Comparison of ENCODE assay signal across 1 fruit fly cellular context in genomic region chr3R:20262927-20263644, dm6.
TF ChIP-seq lines count a peak whose summit lies in the region.

No protein-coding gene starts in this region.

TF ChIP-seq in whole organism, embryonic, 481 proteins besides CTCF, POLR2A, EP300 and RAD21 (continued from another document and continues in another):
- 0 out of 2 replicates have a peak, but pooled peaks have one; percentile 22 for TF ChIP-seq rib (GFP tag; IDR thresholded peaks at IDR 0.05; lab: Robert Waterston, UW)
- TF ChIP-seq luna (GFP tag; optimal IDR thresholded peaks at IDR 0.05; lab: Kevin White, UChicago): no peak
- TF ChIP-seq CG30431 (GFP tag; optimal IDR thresholded peaks at IDR 0.05; lab: Kevin White, UChicago): peak; percentile 8
- peak; percentile 48 for TF ChIP-seq Ets65A (GFP tag; lab: Kevin White, UChicago)
- TF ChIP-seq CG12071 (GFP tag; optimal IDR thresholded peaks at IDR 0.05; lab: Kevin White, UChicago): peak; percentile 45
- no peak for TF ChIP-seq Hey (tag; optimal IDR thresholded peaks at IDR 0.05; lab: Kevin White, UChicago)
- no peak for TF ChIP-seq HLH54F (GFP tag; optimal IDR thresholded peaks at IDR 0.05; lab: Kevin White, UChicago)
- peak; percentile 12; the same call in 1 of the 2 replicates for TF ChIP-seq slbo (GFP tag; IDR thresholded peaks at IDR 0.05; lab: Robert Waterston, UW)
- TF ChIP-seq CG3163 (GFP tag; optimal IDR thresholded peaks at IDR 0.05; lab: Kevin White, UChicago): no peak
- TF ChIP-seq Pdp1 (GFP tag; optimal IDR thresholded peaks at IDR 0.05; lab: Kevin White, UChicago): peak in 1 of 2 experiments; percentile 81
- TF ChIP-seq CG17912 (GFP tag; optimal IDR thresholded peaks at IDR 0.05; lab: Kevin White, UChicago): no peak
- no peak for TF ChIP-seq CG3995 (GFP tag; optimal IDR thresholded peaks at IDR 0.05; lab: Kevin White, UChicago)
- TF ChIP-seq CG32772 (GFP tag; IDR thresholded peaks at IDR 0.05; lab: Robert Waterston, UW): no peak
- no peak for TF ChIP-seq zfh1 (GFP tag; IDR thresholded peaks at IDR 0.05; lab: Robert Waterston, UW)
- TF ChIP-seq mld (GFP tag; IDR thresholded peaks at IDR 0.05; lab: Robert Waterston, UW; ENCODE audit: partially characterized antibody): no peak
- no peak for TF ChIP-seq CoRest (tag; optimal IDR thresholded peaks at IDR 0.05; lab: Kevin White, UChicago)
- no peak for TF ChIP-seq Bteb2 (GFP tag; optimal IDR thresholded peaks at IDR 0.05; lab: Kevin White, UChicago)
- TF ChIP-seq CG14050 (GFP tag; IDR thresholded peaks at IDR 0.05; lab: Robert Waterston, UW): no peak
- no peak for TF ChIP-seq jing (GFP tag; optimal IDR thresholded peaks at IDR 0.05; lab: Kevin White, UChicago)
- TF ChIP-seq Atf6 (GFP tag; IDR thresholded peaks at IDR 0.05; lab: Robert Waterston, UW): no peak
- no peak for TF ChIP-seq BEAF-32 (GFP tag; optimal IDR thresholded peaks at IDR 0.05; lab: Kevin White, UChicago)
- TF ChIP-seq hkb (optimal IDR thresholded peaks at IDR 0.05; lab: Kevin White, UChicago): no peak
- 0 out of 2 replicates have a peak, but pooled peaks have one; percentile 34 for TF ChIP-seq hkb (GFP tag; IDR thresholded peaks at IDR 0.05; lab: Robert Waterston, UW)
- TF ChIP-seq bcd (GFP tag; optimal IDR thresholded peaks at IDR 0.05; lab: Kevin White, UChicago): peak; percentile 14
- peak in 1 of 2 experiments; percentile 33 for TF ChIP-seq Hr51 (GFP tag; optimal IDR thresholded peaks at IDR 0.05; lab: Kevin White, UChicago)
- TF ChIP-seq ci (GFP tag; IDR thresholded peaks at IDR 0.05; lab: Robert Waterston, UW): peak; percentile 48; the same call in 2 of the 3 replicates
- peak; percentile 54 for TF ChIP-seq fd64A (GFP tag; optimal IDR thresholded peaks at IDR 0.05; lab: Kevin White, UChicago)
- no peak for TF ChIP-seq Side (GFP tag; optimal IDR thresholded peaks at IDR 0.05; lab: Kevin White, UChicago)
- no peak for TF ChIP-seq TFAM (GFP tag; optimal IDR thresholded peaks at IDR 0.05; lab: Kevin White, UChicago)
- no peak for TF ChIP-seq zf30C (GFP tag; optimal IDR thresholded peaks at IDR 0.05; lab: Kevin White, UChicago)
- no peak for TF ChIP-seq Dad (GFP tag; optimal IDR thresholded peaks at IDR 0.05; lab: Kevin White, UChicago)
- no peak for TF ChIP-seq shn (GFP tag; optimal IDR thresholded peaks at IDR 0.05; lab: Kevin White, UChicago)
- TF ChIP-seq repo (GFP tag; optimal IDR thresholded peaks at IDR 0.05; lab: Kevin White, UChicago): no peak
- TF ChIP-seq CG10321 (GFP tag; IDR thresholded peaks at IDR 0.05; lab: Robert Waterston, UW): no peak
- TF ChIP-seq CG18011 (GFP tag; optimal IDR thresholded peaks at IDR 0.05; lab: Kevin White, UChicago): no peak
- 0 out of 2 replicates have a peak, but pooled peaks have one; percentile 18 for TF ChIP-seq ttk (GFP tag; IDR thresholded peaks at IDR 0.05; lab: Robert Waterston, UW)
- peak; percentile 37 for TF ChIP-seq CG15696 (tag; optimal IDR thresholded peaks at IDR 0.05; lab: Kevin White, UChicago)
- peak; percentile 42 for TF ChIP-seq schlank (tag; optimal IDR thresholded peaks at IDR 0.05; lab: Kevin White, UChicago)
- no peak for TF ChIP-seq prd (optimal IDR thresholded peaks at IDR 0.05; lab: Kevin White, UChicago)
- 0 out of 3 replicates have a peak, but pooled peaks have one; percentile 13 for TF ChIP-seq prd (GFP tag; IDR thresholded peaks at IDR 0.05; lab: Robert Waterston, UW)
- no peak for TF ChIP-seq ato (GFP tag; IDR thresholded peaks at IDR 0.05; lab: Robert Waterston, UW; ENCODE audit: partially characterized antibody)
- TF ChIP-seq CG12391 (tag; optimal IDR thresholded peaks at IDR 0.05; lab: Kevin White, UChicago): peak; percentile 26
- no peak for TF ChIP-seq CG1233 (GFP tag; optimal IDR thresholded peaks at IDR 0.05; lab: Kevin White, UChicago)
- peak; percentile 15 for TF ChIP-seq Hmr (GFP tag; optimal IDR thresholded peaks at IDR 0.05; lab: Kevin White, UChicago)
- no peak for TF ChIP-seq dimm (GFP tag; IDR thresholded peaks at IDR 0.05; lab: Robert Waterston, UW)
- TF ChIP-seq tup (GFP tag; optimal IDR thresholded peaks at IDR 0.05; lab: Kevin White, UChicago): no peak
- TF ChIP-seq z (GFP tag; IDR thresholded peaks at IDR 0.05; lab: Robert Waterston, UW): no peak
- TF ChIP-seq sd (tag; optimal IDR thresholded peaks at IDR 0.05; lab: Kevin White, UChicago): peak; percentile 23
- TF ChIP-seq Ssrp (tag; optimal IDR thresholded peaks at IDR 0.05; lab: Kevin White, UChicago): peak; percentile 39
- TF ChIP-seq Dip2 (GFP tag; IDR thresholded peaks at IDR 0.05; lab: Robert Waterston, UW): no peak
- no peak for TF ChIP-seq Max (GFP tag; optimal IDR thresholded peaks at IDR 0.05; lab: Kevin White, UChicago)
- TF ChIP-seq chm (GFP tag; IDR thresholded peaks at IDR 0.05; lab: Robert Waterston, UW): peak; percentile 42; the same call in 1 of the 2 replicates
- TF ChIP-seq vfl (GFP tag; optimal IDR thresholded peaks at IDR 0.05; lab: Kevin White, UChicago): no peak
- TF ChIP-seq CG18476 (GFP tag; optimal IDR thresholded peaks at IDR 0.05; lab: Kevin White, UChicago): no peak
- TF ChIP-seq seq (GFP tag; IDR thresholded peaks at IDR 0.05; lab: Robert Waterston, UW): no peak
- peak; percentile 40 for TF ChIP-seq Oli (tag; optimal IDR thresholded peaks at IDR 0.05; lab: Kevin White, UChicago)
- peak; percentile 36 for TF ChIP-seq CG10979 (tag; optimal IDR thresholded peaks at IDR 0.05; lab: Kevin White, UChicago)
- TF ChIP-seq Hr3 (GFP tag; optimal IDR thresholded peaks at IDR 0.05; lab: Kevin White, UChicago): peak; percentile 15
- 0 out of 2 replicates have a peak, but pooled peaks have one; percentile 11 for TF ChIP-seq ranshi (GFP tag; IDR thresholded peaks at IDR 0.05; lab: Robert Waterston, UW)
- TF ChIP-seq Ets97D (GFP tag; optimal IDR thresholded peaks at IDR 0.05; lab: Kevin White, UChicago): no peak
- TF ChIP-seq CG4820 (GFP tag; optimal IDR thresholded peaks at IDR 0.05; lab: Kevin White, UChicago): no peak
- peak; percentile 15 for TF ChIP-seq run (tag; optimal IDR thresholded peaks at IDR 0.05; lab: Kevin White, UChicago)
- no peak for TF ChIP-seq CG9797 (GFP tag; optimal IDR thresholded peaks at IDR 0.05; lab: Kevin White, UChicago)
- 0 out of 2 replicates have a peak, but pooled peaks have one; percentile 16 for TF ChIP-seq CG4404 (GFP tag; IDR thresholded peaks at IDR 0.05; lab: Robert Waterston, UW)
- TF ChIP-seq bigmax (GFP tag; optimal IDR thresholded peaks at IDR 0.05; lab: Kevin White, UChicago): no peak
- TF ChIP-seq pnt (GFP tag; optimal IDR thresholded peaks at IDR 0.05; lab: Kevin White, UChicago): no peak
- TF ChIP-seq CG3726 (GFP tag; IDR thresholded peaks at IDR 0.05; lab: Robert Waterston, UW): no peak
- peak; percentile 65 for TF ChIP-seq gem (tag; optimal IDR thresholded peaks at IDR 0.05; lab: Kevin White, UChicago)
- TF ChIP-seq Sox102F (GFP tag; optimal IDR thresholded peaks at IDR 0.05; lab: Kevin White, UChicago): peak; percentile 55
- TF ChIP-seq CG10209 (GFP tag; optimal IDR thresholded peaks at IDR 0.05; lab: Kevin White, UChicago): peak; percentile 14
- no peak for TF ChIP-seq dati (GFP tag; IDR thresholded peaks at IDR 0.05; lab: Robert Waterston, UW)
- no peak for TF ChIP-seq nerfin-2 (GFP tag; IDR thresholded peaks at IDR 0.05; lab: Robert Waterston, UW; ENCODE audit: partially characterized antibody)
- no peak for TF ChIP-seq CG14965 (GFP tag; optimal IDR thresholded peaks at IDR 0.05; lab: Kevin White, UChicago; ENCODE audit: borderline replicate concordance)
- peak; percentile 52 for TF ChIP-seq CG18262 (tag; optimal IDR thresholded peaks at IDR 0.05; lab: Kevin White, UChicago)
- peak; percentile 39; the same call in 1 of the 2 replicates for TF ChIP-seq CG6689 (GFP tag; IDR thresholded peaks at IDR 0.05; lab: Robert Waterston, UW)
- TF ChIP-seq CG6654 (GFP tag; optimal IDR thresholded peaks at IDR 0.05; lab: Kevin White, UChicago): peak; percentile 19
- no peak for TF ChIP-seq CG33213 (GFP tag; optimal IDR thresholded peaks at IDR 0.05; lab: Kevin White, UChicago)
- no peak for TF ChIP-seq Chrac-16 (GFP tag; optimal IDR thresholded peaks at IDR 0.05; lab: Kevin White, UChicago)
- TF ChIP-seq Vsx1 (GFP tag; optimal IDR thresholded peaks at IDR 0.05; lab: Kevin White, UChicago): peak; percentile 39
- TF ChIP-seq CG42726 (GFP tag; IDR thresholded peaks at IDR 0.05; lab: Robert Waterston, UW; ENCODE audit: partially characterized antibody): no peak
- TF ChIP-seq Jarid2 (GFP tag; optimal IDR thresholded peaks at IDR 0.05; lab: Kevin White, UChicago): no peak
- 0 out of 3 replicates have a peak, but pooled peaks have one; percentile 21 for TF ChIP-seq sr (GFP tag; IDR thresholded peaks at IDR 0.05; lab: Robert Waterston, UW)
- no peak for TF ChIP-seq tll (GFP tag; optimal IDR thresholded peaks at IDR 0.05; lab: Kevin White, UChicago)
- TF ChIP-seq zen (tag; optimal IDR thresholded peaks at IDR 0.05; lab: Kevin White, UChicago): no peak
- TF ChIP-seq PHDP (tag; optimal IDR thresholded peaks at IDR 0.05; lab: Kevin White, UChicago): peak; percentile 23
- TF ChIP-seq aop (GFP tag; IDR thresholded peaks at IDR 0.05; lab: Robert Waterston, UW): no peak
- no peak for TF ChIP-seq CG11093 (GFP tag; IDR thresholded peaks at IDR 0.05; lab: Robert Waterston, UW)
- TF ChIP-seq amos (GFP tag; IDR thresholded peaks at IDR 0.05; lab: Robert Waterston, UW; ENCODE audit: partially characterized antibody): no peak
- peak; percentile 33 for TF ChIP-seq CG30403 (GFP tag; optimal IDR thresholded peaks at IDR 0.05; lab: Kevin White, UChicago)
- no peak for TF ChIP-seq tgo (GFP tag; IDR thresholded peaks at IDR 0.05; lab: Robert Waterston, UW)
- TF ChIP-seq CG6254 (GFP tag; optimal IDR thresholded peaks at IDR 0.05; lab: Kevin White, UChicago): no peak
- TF ChIP-seq Camta (GFP tag; optimal IDR thresholded peaks at IDR 0.05; lab: Kevin White, UChicago): no peak
- peak; percentile 49 for TF ChIP-seq nmo (GFP tag; optimal IDR thresholded peaks at IDR 0.05; lab: Kevin White, UChicago)
- no peak for TF ChIP-seq CG31441 (GFP tag; IDR thresholded peaks at IDR 0.05; lab: Robert Waterston, UW)
- TF ChIP-seq CG7987 (GFP tag; optimal IDR thresholded peaks at IDR 0.05; lab: Kevin White, UChicago): no peak
- TF ChIP-seq CG2120 (GFP tag; optimal IDR thresholded peaks at IDR 0.05; lab: Kevin White, UChicago): peak; percentile 2
- peak; percentile 43 for TF ChIP-seq CG7839 (tag; optimal IDR thresholded peaks at IDR 0.05; lab: Kevin White, UChicago)
- TF ChIP-seq CG4424 (GFP tag; optimal IDR thresholded peaks at IDR 0.05; lab: Kevin White, UChicago): peak; percentile 6
- TF ChIP-seq Med (GFP tag; lab: Kevin White, UChicago): peak; percentile 60
- TF ChIP-seq CG12219 (GFP tag; optimal IDR thresholded peaks at IDR 0.05; lab: Kevin White, UChicago): no peak
- TF ChIP-seq crol (GFP tag; IDR thresholded peaks at IDR 0.05; lab: Robert Waterston, UW): peak; percentile 69
- TF ChIP-seq CG10147 (GFP tag; optimal IDR thresholded peaks at IDR 0.05; lab: Kevin White, UChicago): no peak
- TF ChIP-seq CG6683 (GFP tag; optimal IDR thresholded peaks at IDR 0.05; lab: Kevin White, UChicago): no peak
- no peak for TF ChIP-seq CG10267 (tag; optimal IDR thresholded peaks at IDR 0.05; lab: Kevin White, UChicago)
- TF ChIP-seq wdn (GFP tag; IDR thresholded peaks at IDR 0.05; lab: Robert Waterston, UW): no peak
- peak; percentile 5 for TF ChIP-seq ind (GFP tag; optimal IDR thresholded peaks at IDR 0.05; lab: Kevin White, UChicago)
- no peak for TF ChIP-seq org-1 (GFP tag; optimal IDR thresholded peaks at IDR 0.05; lab: Kevin White, UChicago)
- no peak for TF ChIP-seq vnd (GFP tag; IDR thresholded peaks at IDR 0.05; lab: Robert Waterston, UW; ENCODE audit: partially characterized antibody)
- peak; percentile 30 for TF ChIP-seq wek (GFP tag; optimal IDR thresholded peaks at IDR 0.05; lab: Kevin White, UChicago)
- TF ChIP-seq CG13775 (GFP tag; optimal IDR thresholded peaks at IDR 0.05; lab: Kevin White, UChicago): peak; percentile 8
- TF ChIP-seq mam (GFP tag; optimal IDR thresholded peaks at IDR 0.05; lab: Kevin White, UChicago): peak; percentile 5
- no peak for TF ChIP-seq lbe (GFP tag; optimal IDR thresholded peaks at IDR 0.05; lab: Kevin White, UChicago)
- 0 out of 2 replicates have a peak, but pooled peaks have one; percentile 27 for TF ChIP-seq CG5953 (GFP tag; IDR thresholded peaks at IDR 0.05; lab: Robert Waterston, UW)
- TF ChIP-seq B-H1 (GFP tag; IDR thresholded peaks at IDR 0.05; lab: Robert Waterston, UW): no peak
- TF ChIP-seq br (optimal IDR thresholded peaks at IDR 0.05; lab: Kevin White, UChicago): no peak
- TF ChIP-seq CG6791 (GFP tag; IDR thresholded peaks at IDR 0.05; lab: Robert Waterston, UW; ENCODE audit: partially characterized antibody): no peak
- no peak for TF ChIP-seq Blimp-1 (GFP tag; optimal IDR thresholded peaks at IDR 0.05; lab: Kevin White, UChicago)
- TF ChIP-seq Gug (GFP tag; IDR thresholded peaks at IDR 0.05; lab: Robert Waterston, UW): no peak
- TF ChIP-seq CG31224 (GFP tag; IDR thresholded peaks at IDR 0.05; lab: Robert Waterston, UW): 0 out of 2 replicates have a peak, but pooled peaks have one; percentile 11
- TF ChIP-seq HLH3B (GFP tag; IDR thresholded peaks at IDR 0.05; lab: Robert Waterston, UW): no peak; the same call in 1 of the 2 replicates
- TF ChIP-seq CG1529 (GFP tag; optimal IDR thresholded peaks at IDR 0.05; lab: Kevin White, UChicago): no peak
- TF ChIP-seq CG4730 (GFP tag; IDR thresholded peaks at IDR 0.05; lab: Robert Waterston, UW): no peak
- TF ChIP-seq maf-S (GFP tag; optimal IDR thresholded peaks at IDR 0.05; lab: Kevin White, UChicago): no peak
- no peak for TF ChIP-seq gcm (GFP tag; optimal IDR thresholded peaks at IDR 0.05; lab: Kevin White, UChicago)
- peak; percentile 18 for TF ChIP-seq tin (GFP tag; optimal IDR thresholded peaks at IDR 0.05; lab: Kevin White, UChicago)
- TF ChIP-seq bsh (GFP tag; optimal IDR thresholded peaks at IDR 0.05; lab: Kevin White, UChicago): peak in 1 of 2 experiments; percentile 19
- no peak for TF ChIP-seq Doc3 (GFP tag; IDR thresholded peaks at IDR 0.05; lab: Robert Waterston, UW; ENCODE audit: partially characterized antibody)
- no peak for TF ChIP-seq CG14860 (GFP tag; IDR thresholded peaks at IDR 0.05; lab: Robert Waterston, UW; ENCODE audit: partially characterized antibody)
- no peak for TF ChIP-seq CG13287 (GFP tag; IDR thresholded peaks at IDR 0.05; lab: Robert Waterston, UW; ENCODE audit: partially characterized antibody)
- no peak for TF ChIP-seq kah (GFP tag; optimal IDR thresholded peaks at IDR 0.05; lab: Kevin White, UChicago)
- peak; percentile 15 for TF ChIP-seq Xbp1 (GFP tag; optimal IDR thresholded peaks at IDR 0.05; lab: Kevin White, UChicago)
- no peak for TF ChIP-seq Dip3 (GFP tag; optimal IDR thresholded peaks at IDR 0.05; lab: Kevin White, UChicago)
- TF ChIP-seq fd96Cb (tag; optimal IDR thresholded peaks at IDR 0.05; lab: Kevin White, UChicago): peak; percentile 20
